Fruit fly (Drosophila melanogaster): ENCODE measurements around the gene Sry-delta.
A peak's percentile ranks its signal among the peaks of the same experiment; 100 is the strongest.

The Sry-delta gene

dm6 chr3R:30046029-30047001 is 3.2 kb downstream of the Sry-delta start, which contains the start of the genes RpL32 and CG7943 (continued):
- TF ChIP-seq scrt (GFP tag; optimal IDR thresholded peaks at IDR 0.05) = peak; percentile 87
- TF ChIP-seq bab2 (GFP tag; optimal IDR thresholded peaks at IDR 0.05) = peak; percentile 98
- TF ChIP-seq bcd (GFP tag; optimal IDR thresholded peaks at IDR 0.05) = peak; percentile 97
- TF ChIP-seq CG16815 (GFP tag; optimal IDR thresholded peaks at IDR 0.05) = peak; percentile 73
- peak; percentile 88 for TF ChIP-seq gcm (GFP tag; optimal IDR thresholded peaks at IDR 0.05)
- TF ChIP-seq CG14441 (GFP tag; IDR thresholded peaks at IDR 0.05) = peak; percentile 92
- peak; percentile 97 for TF ChIP-seq ci (GFP tag; IDR thresholded peaks at IDR 0.05)
- peak; percentile 78 for TF ChIP-seq CG12942 (GFP tag; optimal IDR thresholded peaks at IDR 0.05)
- peak; percentile 85 for TF ChIP-seq Poxn (GFP tag; IDR thresholded peaks at IDR 0.05)
- TF ChIP-seq CG6765 (GFP tag; optimal IDR thresholded peaks at IDR 0.05) = peak; percentile 95
- TF ChIP-seq CG10462 (GFP tag; optimal IDR thresholded peaks at IDR 0.05) = peak; percentile 56
- TF ChIP-seq insv (GFP tag; optimal IDR thresholded peaks at IDR 0.05) = peak in 1 of 2 experiments; percentile 74
- TF ChIP-seq slbo (GFP tag; IDR thresholded peaks at IDR 0.05) = peak; percentile 95
- peak; percentile 94 for TF ChIP-seq emc (GFP tag; optimal IDR thresholded peaks at IDR 0.05)
- peak; percentile 92 for TF ChIP-seq peb (GFP tag; IDR thresholded peaks at IDR 0.05)
- TF ChIP-seq sd (tag; optimal IDR thresholded peaks at IDR 0.05) = peak; percentile 74
- peak; percentile 92 for TF ChIP-seq CG9215 (GFP tag; IDR thresholded peaks at IDR 0.05)
- peak; percentile 81 for TF ChIP-seq sim (GFP tag; IDR thresholded peaks at IDR 0.05)
- TF ChIP-seq E2f2 (GFP tag; IDR thresholded peaks at IDR 0.05) = peak; percentile 91
- peak; percentile 87 for TF ChIP-seq toy (GFP tag; IDR thresholded peaks at IDR 0.05)
- peak; percentile 94 for TF ChIP-seq CG4282 (GFP tag; optimal IDR thresholded peaks at IDR 0.05)
- peak; percentile 76 for TF ChIP-seq CG9437 (GFP tag; optimal IDR thresholded peaks at IDR 0.05)
- TF ChIP-seq CG4360 (GFP tag; IDR thresholded peaks at IDR 0.05) = peak; percentile 67
- peak; percentile 88 for TF ChIP-seq CG10979 (tag; optimal IDR thresholded peaks at IDR 0.05)
- peak; percentile 88 for TF ChIP-seq fd96Cb (tag; optimal IDR thresholded peaks at IDR 0.05)
- TF ChIP-seq cad (GFP tag; optimal IDR thresholded peaks at IDR 0.05) = peak; percentile 84
- peak in 1 of 2 experiments; percentile 65 for TF ChIP-seq Eip74EF (GFP tag; optimal IDR thresholded peaks at IDR 0.05)
- peak; percentile 84 for TF ChIP-seq CG7271 (tag; optimal IDR thresholded peaks at IDR 0.05)
- peak; percentile 86 for TF ChIP-seq Awh (GFP tag; IDR thresholded peaks at IDR 0.05)
- peak; percentile 88 for TF ChIP-seq CG2889 (GFP tag; IDR thresholded peaks at IDR 0.05)
- peak; percentile 77 for TF ChIP-seq Spps (tag; optimal IDR thresholded peaks at IDR 0.05)
- TF ChIP-seq CG7372 (GFP tag; IDR thresholded peaks at IDR 0.05) = peak; percentile 94
- TF ChIP-seq CG10321 (GFP tag; IDR thresholded peaks at IDR 0.05) = peak; percentile 68
- TF ChIP-seq lab (GFP tag; optimal IDR thresholded peaks at IDR 0.05) = peak; percentile 98
- peak; percentile 91 for TF ChIP-seq CG8290 (GFP tag; optimal IDR thresholded peaks at IDR 0.05)
- TF ChIP-seq CG8290 (tag; optimal IDR thresholded peaks at IDR 0.05) = peak in 1 of 2 experiments; percentile 95
- peak; percentile 97 for TF ChIP-seq CG34422 (GFP tag; IDR thresholded peaks at IDR 0.05)
- peak; percentile 79 for TF ChIP-seq dmrt11E (tag; optimal IDR thresholded peaks at IDR 0.05)
- no peak for TF ChIP-seq CG17568 (GFP tag; optimal IDR thresholded peaks at IDR 0.05)
- TF ChIP-seq bowl (GFP tag; IDR thresholded peaks at IDR 0.05) = peak; percentile 89
- peak; percentile 85 for TF ChIP-seq sqz (GFP tag; optimal IDR thresholded peaks at IDR 0.05)
- peak; percentile 83 for TF ChIP-seq CG13123 (GFP tag; optimal IDR thresholded peaks at IDR 0.05)
- peak; percentile 96 for TF ChIP-seq Aef1 (GFP tag; IDR thresholded peaks at IDR 0.05)
- peak; percentile 92 for TF ChIP-seq CG7357 (GFP tag; IDR thresholded peaks at IDR 0.05)
- peak; percentile 100 for TF ChIP-seq hbn (GFP tag; IDR thresholded peaks at IDR 0.05; ENCODE audit: partially characterized antibody)
- peak; percentile 85 for TF ChIP-seq CG8359 (GFP tag; optimal IDR thresholded peaks at IDR 0.05; ENCODE audit: borderline replicate concordance)
- TF ChIP-seq tgo (GFP tag; IDR thresholded peaks at IDR 0.05) = peak; percentile 93
- peak; percentile 96 for TF ChIP-seq zfh1 (GFP tag; IDR thresholded peaks at IDR 0.05)
- peak; percentile 94 for TF ChIP-seq CG4328 (GFP tag; optimal IDR thresholded peaks at IDR 0.05)
